Fruit fly (Drosophila melanogaster): Measurements from ENCODE around the gene Sas10.

Sas10 gene

DNA sequence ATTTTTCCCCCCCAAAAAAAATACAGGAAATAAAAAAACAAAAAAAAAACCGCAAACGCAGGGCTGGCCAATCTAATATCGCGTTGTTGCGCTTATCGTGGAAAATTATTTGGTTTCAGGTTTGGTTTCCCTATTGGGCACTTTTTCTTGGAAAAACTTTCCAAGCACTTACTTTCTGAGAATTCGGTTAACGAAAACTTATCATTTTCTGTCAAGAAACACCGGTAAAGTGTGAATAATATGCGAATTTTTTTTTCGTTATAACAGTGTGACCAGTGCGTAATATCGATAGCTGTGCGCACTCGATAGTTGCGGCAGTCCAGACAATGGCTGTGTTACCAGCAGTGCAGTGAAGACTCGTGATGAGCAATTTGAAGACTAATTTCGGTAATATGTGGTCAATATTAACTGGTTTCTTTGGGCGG is 5.3 kb downstream of the Sas10 start, which contains the start of gene Rnp4F (continued):
- TF ChIP-seq CG11504 (tag; optimal IDR thresholded peaks at IDR 0.05): no peak
- TF ChIP-seq Drgx (GFP tag; IDR thresholded peaks at IDR 0.05): peak; percentile 47; the same call in 1 of the 2 replicates
- peak; percentile 68 for TF ChIP-seq maf-S (GFP tag; optimal IDR thresholded peaks at IDR 0.05)
- peak; percentile 62 for TF ChIP-seq CG1602 (GFP tag; optimal IDR thresholded peaks at IDR 0.05)
- peak; percentile 79 for TF ChIP-seq ind (GFP tag; optimal IDR thresholded peaks at IDR 0.05)
- TF ChIP-seq Aef1 (GFP tag; IDR thresholded peaks at IDR 0.05): peak; percentile 67
- no peak for TF ChIP-seq lola (GFP tag; optimal IDR thresholded peaks at IDR 0.05)
- peak; percentile 73 for TF ChIP-seq bcd (GFP tag; optimal IDR thresholded peaks at IDR 0.05)
- peak; percentile 44 for TF ChIP-seq slp2 (GFP tag; optimal IDR thresholded peaks at IDR 0.05)
- no peak; the same call in 1 of the 2 replicates for TF ChIP-seq Adf1 (GFP tag; IDR thresholded peaks at IDR 0.05)
- no peak for TF ChIP-seq CG4282 (GFP tag; optimal IDR thresholded peaks at IDR 0.05)
- TF ChIP-seq Nf-YC (tag; optimal IDR thresholded peaks at IDR 0.05): peak; percentile 21
- no peak for TF ChIP-seq CG15073 (GFP tag; optimal IDR thresholded peaks at IDR 0.05)
- peak; percentile 97 for TF ChIP-seq Ets97D (GFP tag; optimal IDR thresholded peaks at IDR 0.05)
- no peak for TF ChIP-seq CG2202 (tag; optimal IDR thresholded peaks at IDR 0.05)
- peak; percentile 43 for TF ChIP-seq NC2β (GFP tag; optimal IDR thresholded peaks at IDR 0.05)
- peak; percentile 46 for TF ChIP-seq eyg (GFP tag; optimal IDR thresholded peaks at IDR 0.05)
- TF ChIP-seq CG6272 (GFP tag; IDR thresholded peaks at IDR 0.05): peak; percentile 83
- no peak for TF ChIP-seq fd102C (GFP tag; optimal IDR thresholded peaks at IDR 0.05)
- no peak for TF ChIP-seq CG31365 (tag; optimal IDR thresholded peaks at IDR 0.05)
- peak; percentile 57 for TF ChIP-seq CG14667 (GFP tag; IDR thresholded peaks at IDR 0.05)
- no peak for TF ChIP-seq CG16779 (GFP tag; IDR thresholded peaks at IDR 0.05)
- peak; percentile 21; the same call in 1 of the 2 replicates for TF ChIP-seq Taf1 (GFP tag; IDR thresholded peaks at IDR 0.05)
- peak; percentile 67; the same call in 2 of the 3 replicates for TF ChIP-seq ci (GFP tag; IDR thresholded peaks at IDR 0.05)
- peak; percentile 78 for TF ChIP-seq Antp (GFP tag; optimal IDR thresholded peaks at IDR 0.05)
- peak; percentile 65 for TF ChIP-seq jumu (GFP tag; optimal IDR thresholded peaks at IDR 0.05)
- no peak for TF ChIP-seq zf30C (GFP tag; optimal IDR thresholded peaks at IDR 0.05)
- TF ChIP-seq NC2α (GFP tag; optimal IDR thresholded peaks at IDR 0.05): no peak
- TF ChIP-seq sug (tag; optimal IDR thresholded peaks at IDR 0.05): no peak
- peak; percentile 78 for TF ChIP-seq CG13624 (GFP tag; optimal IDR thresholded peaks at IDR 0.05)
- TF ChIP-seq TFAM (GFP tag; optimal IDR thresholded peaks at IDR 0.05): no peak
- no peak for TF ChIP-seq Stat92E (GFP tag; optimal IDR thresholded peaks at IDR 0.05)
- peak; percentile 86 for TF ChIP-seq slbo (GFP tag; IDR thresholded peaks at IDR 0.05)
- peak; percentile 45 for TF ChIP-seq CG1792 (GFP tag; optimal IDR thresholded peaks at IDR 0.05)
- peak; percentile 76 for TF ChIP-seq CG8944 (GFP tag; optimal IDR thresholded peaks at IDR 0.05)
- no peak for TF ChIP-seq caup (GFP tag; optimal IDR thresholded peaks at IDR 0.05; ENCODE audit: severe bottlenecking)
- peak; percentile 49 for TF ChIP-seq trh (GFP tag; optimal IDR thresholded peaks at IDR 0.05)
- TF ChIP-seq rib (GFP tag; IDR thresholded peaks at IDR 0.05): peak; percentile 92
- no peak for TF ChIP-seq gcm2 (GFP tag; optimal IDR thresholded peaks at IDR 0.05)

DNA sequence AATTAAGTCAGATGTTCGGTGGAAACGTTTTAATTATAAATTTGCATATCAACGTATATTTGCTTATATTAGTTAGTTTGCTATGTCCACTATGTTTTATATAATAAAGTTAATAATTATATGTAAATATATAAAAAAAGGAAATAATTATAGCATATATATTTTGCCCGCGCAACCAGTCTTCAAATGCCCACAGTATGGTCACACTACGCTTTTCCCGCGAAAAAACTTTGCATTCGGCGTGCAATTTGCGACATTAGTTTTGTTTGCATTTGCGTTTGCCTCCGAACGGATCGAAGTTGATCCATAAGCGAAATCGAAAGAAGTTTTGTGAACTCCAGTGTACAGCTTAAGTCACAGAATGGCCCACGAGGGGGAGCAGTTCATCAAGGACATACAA is 6.4 kb downstream of the Sas10 start, which contains the start of gene Mcm3:
Gene Mcm3, plus strand, starts transcription at position 220 of the 400 bp plus-strand sequence.
- TF ChIP-seq ro (GFP tag; IDR thresholded peaks at IDR 0.05) (no peak), grau (tag; optimal IDR thresholded peaks at IDR 0.05) (peak; percentile 22), Dp (GFP tag; optimal IDR thresholded peaks at IDR 0.05) (peak; percentile 72), pzg (GFP tag; optimal IDR thresholded peaks at IDR 0.05) (peak; percentile 10), CG8765 (GFP tag; IDR thresholded peaks at IDR 0.05) (no peak), CG8290 (GFP tag; optimal IDR thresholded peaks at IDR 0.05) (no peak), CG8290 (tag; optimal IDR thresholded peaks at IDR 0.05) (no peak), CG5245 (GFP tag; optimal IDR thresholded peaks at IDR 0.05) (no peak), Ptx1 (GFP tag; IDR thresholded peaks at IDR 0.05) (no peak), NC2α (GFP tag; optimal IDR thresholded peaks at IDR 0.05) (no peak), kni (GFP tag; optimal IDR thresholded peaks at IDR 0.05) (no peak), CG7963 (GFP tag; IDR thresholded peaks at IDR 0.05; ENCODE audit: partially characterized antibody) (no peak), CG11247 (GFP tag; IDR thresholded peaks at IDR 0.05) (no peak), CG10267 (tag; optimal IDR thresholded peaks at IDR 0.05) (no peak), caup (GFP tag; optimal IDR thresholded peaks at IDR 0.05; ENCODE audit: severe bottlenecking) (no peak), CG9797 (GFP tag; optimal IDR thresholded peaks at IDR 0.05) (peak; percentile 19), HLH3B (GFP tag; IDR thresholded peaks at IDR 0.05) (no peak)

Measured in whole organism, embryonic.